Fruit fly (Drosophila melanogaster) whole organism, embryonic: ENCODE results near the gene tyn.

ENCODE experiments used
- Bgb ChIP-seq: fragments of 200-800 bp; sonication (Bioruptor generic); IDR thresholded peaks from 2 replicates; pipeline ENCODE4 v1.3.6; 2022; ENCODE audit warnings: missing biosample characterization, missing genetic modification characterization; ENCODE audit not compliant: partially characterized antibody
- CG10274 ChIP-seq: fragments of 200-800 bp; sonication (Bioruptor generic); optimal IDR thresholded peaks from 3 replicates; lab custom pipeline; 2017; ENCODE audit warnings: missing biosample characterization, mild to moderate bottlenecking, missing genetic modification characterization
- CG11093 ChIP-seq: fragments of 200-800 bp; sonication (Bioruptor generic); IDR thresholded peaks from 3 replicates; pipeline ENCODE4 v1.3.6; 2022; ENCODE audit warnings: missing biosample characterization, missing genetic modification characterization
- CG11456 ChIP-seq: fragments of 200-800 bp; sonication (Bioruptor generic); IDR thresholded peaks from 3 replicates; pipeline ENCODE4 v1.3.6; 2022; ENCODE audit warnings: missing biosample characterization, missing genetic modification characterization
- CG11560 ChIP-seq: fragments of 200-800 bp; sonication (Bioruptor generic); IDR thresholded peaks from 3 replicates; pipeline ENCODE4 v1.3.6; 2022; ENCODE audit warnings: missing biosample characterization, missing genetic modification characterization
- CG14710 ChIP-seq: fragments of 200-800 bp; sonication (Bioruptor generic); optimal IDR thresholded peaks from 3 replicates; lab custom pipeline; 2019; ENCODE audit warnings: missing biosample characterization, mild to moderate bottlenecking, missing genetic modification characterization, moderate library complexity
- CG14860 ChIP-seq: fragments of 200-800 bp; sonication (Bioruptor generic); IDR thresholded peaks from 3 replicates; pipeline ENCODE4 v1.3.6; 2022; ENCODE audit warnings: missing biosample characterization, missing genetic modification characterization; ENCODE audit not compliant: partially characterized antibody
- CG15514 ChIP-seq: fragments of 200-800 bp; sonication (Bioruptor generic); optimal IDR thresholded peaks from 3 replicates; lab custom pipeline; 2017; ENCODE audit warnings: missing biosample characterization, missing genetic modification characterization, mild to moderate bottlenecking, moderate library complexity, missing genetic modification reagents
- CG15601 ChIP-seq: fragments of 200-800 bp; sonication (Bioruptor generic); optimal IDR thresholded peaks from 3 replicates; lab custom pipeline; 2019; ENCODE audit warnings: missing biosample characterization, mild to moderate bottlenecking, missing genetic modification characterization, moderate library complexity
- CG16813 ChIP-seq: fragments of 200-800 bp; sonication (Bioruptor generic); IDR thresholded peaks from 3 replicates; pipeline ENCODE4 v1.3.6; 2022; ENCODE audit warnings: missing biosample characterization, missing genetic modification characterization; ENCODE audit not compliant: partially characterized antibody
- CG16863 ChIP-seq: fragments of 200-800 bp; sonication (Bioruptor generic); optimal IDR thresholded peaks from 3 replicates; lab custom pipeline; 2016; ENCODE audit warnings: missing biosample characterization, missing genetic modification characterization
- CG18619 ChIP-seq: fragments of 200-800 bp; sonication (Bioruptor generic); optimal IDR thresholded peaks from 3 replicates; lab custom pipeline; 2017; ENCODE audit warnings: missing biosample characterization, mild to moderate bottlenecking, missing genetic modification characterization
- CG2116 ChIP-seq: fragments of 200-800 bp; sonication (Bioruptor generic); optimal IDR thresholded peaks from 3 replicates; lab custom pipeline; 2018; ENCODE audit warnings: missing biosample characterization, mild to moderate bottlenecking, missing genetic modification characterization
- CG2129 ChIP-seq: fragments of 200-800 bp; sonication (Bioruptor generic); IDR thresholded peaks from 2 replicates; pipeline ENCODE4 v1.3.6; 2022; ENCODE audit warnings: missing biosample characterization, missing genetic modification characterization; ENCODE audit not compliant: partially characterized antibody
- CG3726 ChIP-seq: fragments of 200-800 bp; sonication (Bioruptor generic); IDR thresholded peaks from 3 replicates; pipeline ENCODE4, ENCODE4 v1.3.6; 2022; ENCODE audit warnings: missing biosample characterization, missing genetic modification characterization
- CG42726 ChIP-seq: fragments of 200-800 bp; sonication (Bioruptor generic); IDR thresholded peaks from 2 replicates; pipeline ENCODE4 v1.3.6; 2022; ENCODE audit warnings: missing biosample characterization, missing genetic modification characterization; ENCODE audit not compliant: partially characterized antibody
- Camta ChIP-seq: fragments of 200-800 bp; sonication (Bioruptor generic); optimal IDR thresholded peaks from 2 replicates; lab custom pipeline; 2016; ENCODE audit warnings: missing biosample characterization, missing genetic modification characterization
- Dad ChIP-seq: fragments of 200-800 bp; sonication (Bioruptor generic); optimal IDR thresholded peaks from 3 replicates; lab custom pipeline; 2016; ENCODE audit warnings: missing biosample characterization, missing genetic modification characterization
- Dip2 ChIP-seq: fragments of 200-800 bp; sonication (Bioruptor generic); IDR thresholded peaks from 2 replicates; pipeline ENCODE4 v1.3.6; 2022; ENCODE audit warnings: missing biosample characterization, missing genetic modification characterization
- Doc3 ChIP-seq: fragments of 200-800 bp; sonication (Bioruptor generic); IDR thresholded peaks from 3 replicates; pipeline ENCODE4 v1.3.6; 2022; ENCODE audit warnings: missing biosample characterization, missing genetic modification characterization; ENCODE audit not compliant: partially characterized antibody
- Drgx ChIP-seq: fragments of 200-800 bp; sonication (Bioruptor generic); IDR thresholded peaks from 2 replicates; pipeline ENCODE4 v1.3.6; 2022; ENCODE audit warnings: missing biosample characterization, missing genetic modification characterization
- Ets97D ChIP-seq: fragments of 200-800 bp; sonication (Bioruptor generic); optimal IDR thresholded peaks from 3 replicates; lab custom pipeline; 2016; ENCODE audit warnings: missing biosample characterization, missing genetic modification characterization
- Hr78 ChIP-seq, 2 experiments: fragments of 200-800 bp in 1 of 2; fragments of >200 bp in 1 of 2; sonication (Bioruptor generic) in 1 of 2; optimal IDR thresholded peaks; 2 replicates each; lab custom pipeline; 2017 to 2019; ENCODE audit warnings: missing biosample characterization in 2 of 2, missing genetic modification characterization in 2 of 2, mild to moderate bottlenecking in 1 of 2, moderate library complexity in 1 of 2
- Med ChIP-seq: fragments of 200-800 bp; sonication (Bioruptor generic); peaks from one replicate; lab custom pipeline; 2016; ENCODE audit warnings: missing biosample characterization, missing genetic modification characterization, mild to moderate bottlenecking, inconsistent platforms, moderate library complexity
- Mrtf ChIP-seq: fragments of 200-800 bp; sonication (Bioruptor generic); IDR thresholded peaks from 3 replicates; pipeline ENCODE4 v1.3.6; 2022; ENCODE audit warnings: missing biosample characterization, missing genetic modification characterization
- NK7.1 ChIP-seq: fragments of 200-800 bp; sonication (Bioruptor generic); optimal IDR thresholded peaks from 3 replicates; lab custom pipeline; 2016; ENCODE audit warnings: missing biosample characterization, missing genetic modification characterization
- Scr ChIP-seq: fragments of 200-800 bp; sonication (Bioruptor generic); IDR thresholded peaks from 2 replicates; pipeline ENCODE4 v1.3.6; 2022; ENCODE audit warnings: missing biosample characterization, missing genetic modification characterization; ENCODE audit not compliant: partially characterized antibody
- Sry-δ ChIP-seq: fragments of 200-800 bp; sonication (Bioruptor generic); optimal IDR thresholded peaks from 2 replicates; lab custom pipeline; 2016; ENCODE audit warnings: missing biosample characterization, missing genetic modification characterization
- Taf1 ChIP-seq: fragments of 200-800 bp; sonication (Bioruptor generic); IDR thresholded peaks from 2 replicates; pipeline ENCODE4 v1.3.6; 2022; ENCODE audit warnings: missing biosample characterization, missing genetic modification characterization
- Xrp1 ChIP-seq: fragments of 200-800 bp; sonication (Bioruptor generic); IDR thresholded peaks from 2 replicates; pipeline ENCODE4 v1.3.6; 2022; ENCODE audit warnings: missing biosample characterization, missing genetic modification characterization
- YL-1 ChIP-seq: fragments of 200-800 bp; sonication (Bioruptor generic); optimal IDR thresholded peaks from 3 replicates; lab custom pipeline; 2017; ENCODE audit warnings: missing biosample characterization, mild to moderate bottlenecking, missing genetic modification characterization
- bbx ChIP-seq: fragments of 200-800 bp; sonication (Bioruptor generic); IDR thresholded peaks from 2 replicates; pipeline ENCODE4 v1.3.6; 2022; ENCODE audit warnings: missing biosample characterization, missing genetic modification characterization; ENCODE audit not compliant: partially characterized antibody
- cato ChIP-seq: fragments of 200-800 bp; sonication (Bioruptor generic); optimal IDR thresholded peaks from 2 replicates; lab custom pipeline; 2016; ENCODE audit warnings: missing biosample characterization, missing genetic modification characterization, borderline replicate concordance
- chinmo ChIP-seq: fragments of 200-800 bp; sonication (Bioruptor generic); IDR thresholded peaks from 4 replicates; pipeline ENCODE4 v1.3.6; 2022; ENCODE audit warnings: missing biosample characterization, missing genetic modification characterization; ENCODE audit not compliant: partially characterized antibody
- danr ChIP-seq: fragments of 200-800 bp; sonication (Bioruptor generic); IDR thresholded peaks from 2 replicates; pipeline ENCODE4 v1.3.6; 2022; ENCODE audit warnings: missing biosample characterization, missing genetic modification characterization
- dimm ChIP-seq: fragments of 200-800 bp; sonication (Bioruptor generic); IDR thresholded peaks from 2 replicates; pipeline ENCODE4 v1.3.6; 2022; ENCODE audit warnings: missing biosample characterization, missing genetic modification characterization
- esg ChIP-seq: fragments of 200-800 bp; sonication (Bioruptor generic); conservative IDR thresholded peaks from 2 replicates; pipeline ENCODE4 v1.3.6; 2022; ENCODE audit warnings: missing biosample characterization, missing genetic modification characterization
- gfzf ChIP-seq: fragments of 200-800 bp; sonication (Bioruptor generic); optimal IDR thresholded peaks from 2 replicates; lab custom pipeline; 2016; ENCODE audit warnings: missing biosample characterization, mild to moderate bottlenecking, missing genetic modification characterization, moderate library complexity
- ham ChIP-seq: fragments of 200-800 bp; sonication (Bioruptor generic); IDR thresholded peaks from 2 replicates; pipeline ENCODE4 v1.3.6; 2022; ENCODE audit warnings: missing biosample characterization, missing genetic modification characterization
- hb ChIP-seq: fragments of 200-800 bp; sonication (Bioruptor generic); IDR thresholded peaks from 3 replicates; pipeline ENCODE4 v1.3.6; 2022; ENCODE audit warnings: missing biosample characterization, missing genetic modification characterization; ENCODE audit not compliant: partially characterized antibody
- inv ChIP-seq: fragments of 200-800 bp; sonication (Bioruptor generic); IDR thresholded peaks from 2 replicates; pipeline ENCODE4 v1.3.6; 2022; ENCODE audit warnings: missing biosample characterization, missing genetic modification characterization; ENCODE audit not compliant: partially characterized antibody
- klu ChIP-seq: fragments of 200-800 bp; sonication (Bioruptor generic); IDR thresholded peaks from 2 replicates; pipeline ENCODE4 v1.3.6; 2022; ENCODE audit warnings: missing biosample characterization, missing genetic modification characterization
- nau ChIP-seq: fragments of 200-800 bp; sonication (Bioruptor generic); optimal IDR thresholded peaks from 3 replicates; lab custom pipeline; 2017; ENCODE audit warnings: missing biosample characterization, mild to moderate bottlenecking, missing genetic modification characterization, missing genetic modification reagents
- pfk ChIP-seq: fragments of 200-800 bp; sonication (Bioruptor generic); optimal IDR thresholded peaks from 2 replicates; lab custom pipeline; 2018; ENCODE audit warnings: missing biosample characterization, mild to moderate bottlenecking, missing genetic modification characterization, moderate library complexity
- salm ChIP-seq: fragments of 200-800 bp; sonication (Bioruptor generic); optimal IDR thresholded peaks from 2 replicates; lab custom pipeline; 2018; ENCODE audit warnings: missing biosample characterization, mild to moderate bottlenecking, missing genetic modification characterization
- ttk ChIP-seq: fragments of 200-800 bp; sonication (Bioruptor generic); IDR thresholded peaks from 2 replicates; pipeline ENCODE4 v2.1.2; 2022; ENCODE audit warnings: missing biosample characterization, missing genetic modification characterization
- vnd ChIP-seq: fragments of 200-800 bp; sonication (Bioruptor generic); IDR thresholded peaks from 3 replicates; pipeline ENCODE4 v1.3.6; 2022; ENCODE audit warnings: missing biosample characterization, missing genetic modification characterization; ENCODE audit not compliant: partially characterized antibody
- yki ChIP-seq: fragments of >200 bp; optimal IDR thresholded peaks from 3 replicates; lab custom pipeline; 2018
- zen2 ChIP-seq: fragments of 200-800 bp; sonication (Bioruptor generic); IDR thresholded peaks from 3 replicates; pipeline ENCODE4 v1.3.6; 2022; ENCODE audit warnings: missing biosample characterization, missing genetic modification characterization; ENCODE audit not compliant: partially characterized antibody
- zf30C ChIP-seq: fragments of 200-800 bp; sonication (Bioruptor generic); optimal IDR thresholded peaks from 3 replicates; lab custom pipeline; 2018; ENCODE audit warnings: missing biosample characterization, mild to moderate bottlenecking, missing genetic modification characterization

Gene tyn

dm6 chrX:141961-142360 is 1.8 kb downstream of the tyn start (continued):
- TF ChIP-seq bbx (GFP tag; lab: Robert Waterston, UW) (peak; percentile 82), inv (GFP tag; lab: Robert Waterston, UW) (peak; percentile 69), pfk (GFP tag; lab: Kevin White, UChicago) (no peak), yki (no peak), Xrp1 (GFP tag; lab: Robert Waterston, UW) (no peak), danr (GFP tag; lab: Robert Waterston, UW) (no peak), hb (GFP tag; lab: Robert Waterston, UW) (peak; percentile 63; the same call in 2 of the 3 replicates), cato (GFP tag; lab: Kevin White, UChicago) (no peak), klu (GFP tag; lab: Robert Waterston, UW) (no peak), salm (no peak), CG16813 (GFP tag; lab: Robert Waterston, UW) (peak; percentile 82; the same call in 2 of the 3 replicates), Scr (GFP tag; lab: Robert Waterston, UW) (peak; percentile 87), YL-1 (GFP tag; lab: Kevin White, UChicago) (peak; percentile 44), zen2 (GFP tag; lab: Robert Waterston, UW) (peak; percentile 64; the same call in 2 of the 3 replicates), ttk (GFP tag; lab: Robert Waterston, UW) (no peak), Med (peak; percentile 58), Sry-δ (GFP tag; lab: Kevin White, UChicago) (peak; percentile 64), CG2116 (GFP tag; lab: Kevin White, UChicago) (peak; percentile 55), CG42726 (peak; percentile 52; the same call in 1 of the 2 replicates), Bgb (GFP tag; lab: Robert Waterston, UW) (peak; percentile 82), esg (GFP tag; lab: Robert Waterston, UW) (no peak), dimm (GFP tag; lab: Robert Waterston, UW) (no peak), vnd (GFP tag; lab: Robert Waterston, UW) (peak; percentile 72), CG11456 (GFP tag; lab: Robert Waterston, UW) (no peak), CG11093 (no peak), Dad (GFP tag; lab: Kevin White, UChicago) (no peak), CG3726 (no peak), Camta (GFP tag; lab: Kevin White, UChicago) (no peak), Doc3 (GFP tag; lab: Robert Waterston, UW) (peak; percentile 83), Drgx (GFP tag; lab: Robert Waterston, UW) (no peak), Hr78 (GFP tag; optimal IDR thresholded peaks at IDR 0.05; lab: Kevin White, UChicago) (no peak), Dip2 (no peak), chinmo (GFP tag; lab: Robert Waterston, UW) (no peak), Taf1 (GFP tag; lab: Robert Waterston, UW) (no peak), CG14860 (GFP tag; lab: Robert Waterston, UW) (peak; percentile 58; the same call in 1 of the 3 replicates), CG18619 (GFP tag; lab: Kevin White, UChicago) (no peak), Mrtf (GFP tag; lab: Robert Waterston, UW) (no peak), CG15601 (tag; lab: Kevin White, UChicago) (no peak), CG16863 (no peak), gfzf (GFP tag; lab: Kevin White, UChicago) (peak; percentile 23), Ets97D (no peak), CG10274 (GFP tag; lab: Kevin White, UChicago) (no peak), CG11560 (no peak), ham (GFP tag; lab: Robert Waterston, UW) (no peak), CG15514 (GFP tag; lab: Kevin White, UChicago) (no peak), CG14710 (tag; lab: Kevin White, UChicago) (peak; percentile 22), nau (no peak), zf30C (no peak), CG2129 (GFP tag; lab: Robert Waterston, UW) (peak; percentile 72), NK7.1 (GFP tag; lab: Kevin White, UChicago) (no peak)
